Fruit fly (Drosophila melanogaster) whole organism, embryonic: ENCODE data around the gene RpL24.
A peak's percentile ranks its signal among the peaks of the same experiment; 100 is the strongest.

Experiments used
- Aef1 ChIP-seq: fragments of 200-800 bp; sonication (Bioruptor generic); IDR thresholded peaks from 3 replicates; pipeline ENCODE4 v1.3.6; 2022; ENCODE audit warnings: missing biosample characterization, missing genetic modification characterization
- CG10209 ChIP-seq: fragments of 200-800 bp; sonication (Bioruptor generic); optimal IDR thresholded peaks from 3 replicates; lab custom pipeline; 2017; ENCODE audit warnings: missing biosample characterization, mild to moderate bottlenecking, missing genetic modification characterization, missing genetic modification reagents
- CG10543 ChIP-seq: fragments of 200-800 bp; sonication (Bioruptor generic); optimal IDR thresholded peaks from 3 replicates; lab custom pipeline; 2017; ENCODE audit warnings: missing biosample characterization, mild to moderate bottlenecking, missing genetic modification characterization, moderate library complexity
- CG11560 ChIP-seq: fragments of 200-800 bp; sonication (Bioruptor generic); IDR thresholded peaks from 3 replicates; pipeline ENCODE4 v1.3.6; 2022; ENCODE audit warnings: missing biosample characterization, missing genetic modification characterization
- CG12071 ChIP-seq: fragments of 200-800 bp; sonication (Bioruptor generic); optimal IDR thresholded peaks from 3 replicates; lab custom pipeline; 2018; ENCODE audit warnings: missing biosample characterization, mild to moderate bottlenecking, missing genetic modification characterization
- CG12155 ChIP-seq: fragments of 200-800 bp; sonication (Bioruptor generic); optimal IDR thresholded peaks from 3 replicates; lab custom pipeline; 2016; ENCODE audit warnings: missing biosample characterization, missing genetic modification characterization
- CG12744 ChIP-seq: fragments of 200-800 bp; sonication (Bioruptor generic); optimal IDR thresholded peaks from 2 replicates; lab custom pipeline; 2016; ENCODE audit warnings: missing biosample characterization, missing genetic modification characterization
- CG12769 ChIP-seq: fragments of 200-800 bp; sonication (Bioruptor generic); optimal IDR thresholded peaks from 2 replicates; lab custom pipeline; 2019; ENCODE audit warnings: missing biosample characterization, mild to moderate bottlenecking, missing genetic modification characterization, moderate library complexity
- CG13296 ChIP-seq: fragments of 200-800 bp; sonication (Bioruptor generic); optimal IDR thresholded peaks from 3 replicates; lab custom pipeline; 2018; ENCODE audit warnings: missing biosample characterization, mild to moderate bottlenecking, missing genetic modification characterization
- CG15269 ChIP-seq: fragments of 200-800 bp; sonication (Bioruptor generic); optimal IDR thresholded peaks from 2 replicates; lab custom pipeline; 2018; ENCODE audit warnings: missing biosample characterization, mild to moderate bottlenecking, missing genetic modification characterization, moderate library complexity
- CG15479 ChIP-seq: fragments of 200-800 bp; sonication (Bioruptor generic); optimal IDR thresholded peaks from 3 replicates; lab custom pipeline; 2019; ENCODE audit warnings: missing biosample characterization, mild to moderate bottlenecking, missing genetic modification characterization, moderate library complexity
- CG1602 ChIP-seq: fragments of 200-800 bp; sonication (Bioruptor generic); optimal IDR thresholded peaks from 3 replicates; lab custom pipeline; 2016; ENCODE audit warnings: missing biosample characterization, missing genetic modification characterization
- CG16815 ChIP-seq: fragments of 200-800 bp; sonication (Bioruptor generic); optimal IDR thresholded peaks from 3 replicates; lab custom pipeline; 2017; ENCODE audit warnings: missing biosample characterization, mild to moderate bottlenecking, missing genetic modification characterization
- CG2875 ChIP-seq: fragments of 200-800 bp; sonication (Bioruptor generic); optimal IDR thresholded peaks from 2 replicates; lab custom pipeline; 2017; ENCODE audit warnings: missing biosample characterization, mild to moderate bottlenecking, missing genetic modification characterization, missing genetic modification reagents
- CG4617 ChIP-seq: fragments of 200-800 bp; sonication (Bioruptor generic); optimal IDR thresholded peaks from 3 replicates; lab custom pipeline; 2016; ENCODE audit warnings: missing biosample characterization, missing genetic modification characterization, borderline replicate concordance
- CG4707 ChIP-seq: fragments of 200-800 bp; sonication (Bioruptor generic); optimal IDR thresholded peaks from 2 replicates; lab custom pipeline; 2018; ENCODE audit warnings: missing biosample characterization, mild to moderate bottlenecking, missing genetic modification characterization, moderate library complexity
- CG4730 ChIP-seq: fragments of 200-800 bp; sonication (Bioruptor generic); IDR thresholded peaks from 2 replicates; pipeline ENCODE4 v1.3.6; 2022; ENCODE audit warnings: missing biosample characterization, missing genetic modification characterization
- CG8359 ChIP-seq: fragments of 200-800 bp; sonication (Bioruptor generic); optimal IDR thresholded peaks from 2 replicates; lab custom pipeline; 2017; ENCODE audit warnings: missing biosample characterization, mild to moderate bottlenecking, missing genetic modification characterization, borderline replicate concordance
- Chrac-16 ChIP-seq: fragments of 200-800 bp; sonication (Bioruptor generic); optimal IDR thresholded peaks from 3 replicates; lab custom pipeline; 2016; ENCODE audit warnings: missing biosample characterization, missing genetic modification characterization
- Dad ChIP-seq: fragments of 200-800 bp; sonication (Bioruptor generic); optimal IDR thresholded peaks from 3 replicates; lab custom pipeline; 2016; ENCODE audit warnings: missing biosample characterization, missing genetic modification characterization
- H15 ChIP-seq: fragments of 200-800 bp; sonication (Bioruptor generic); IDR thresholded peaks from 3 replicates; pipeline ENCODE4 v1.3.6; 2022; ENCODE audit warnings: missing biosample characterization, missing genetic modification characterization
- HHEX ChIP-seq: fragments of 200-800 bp; sonication (Bioruptor generic); optimal IDR thresholded peaks from 3 replicates; lab custom pipeline; 2017; ENCODE audit warnings: missing biosample characterization, mild to moderate bottlenecking, missing genetic modification characterization, missing genetic modification reagents
- Lpt ChIP-seq: fragments of >200 bp; optimal IDR thresholded peaks from 2 replicates; lab custom pipeline; 2018; ENCODE audit warnings: missing biosample characterization, missing genetic modification characterization
- MBD-R2 ChIP-seq: fragments of 200-800 bp; sonication (Bioruptor generic); IDR thresholded peaks from 2 replicates; pipeline ENCODE4 v1.3.6; 2022; ENCODE audit warnings: missing biosample characterization, missing genetic modification characterization
- Mad ChIP-seq: fragments of 200-800 bp; sonication (Bioruptor generic); optimal IDR thresholded peaks from 2 replicates; lab custom pipeline; 2016; ENCODE audit warnings: missing biosample characterization, missing genetic modification characterization
- Med ChIP-seq: fragments of 200-800 bp; sonication (Bioruptor generic); peaks from one replicate; lab custom pipeline; 2016; ENCODE audit warnings: missing biosample characterization, missing genetic modification characterization, mild to moderate bottlenecking, inconsistent platforms, moderate library complexity
- Mes4 ChIP-seq: fragments of 200-800 bp; sonication (Bioruptor generic); optimal IDR thresholded peaks from 2 replicates; lab custom pipeline; 2016; ENCODE audit warnings: missing biosample characterization, missing genetic modification characterization
- Nf-YB ChIP-seq: fragments of 200-800 bp; sonication (Bioruptor generic); optimal IDR thresholded peaks from 3 replicates; lab custom pipeline; 2019; ENCODE audit warnings: missing biosample characterization, mild to moderate bottlenecking, missing genetic modification characterization, moderate library complexity
- Oaz ChIP-seq: fragments of 200-800 bp; sonication (Bioruptor generic); IDR thresholded peaks from 2 replicates; pipeline ENCODE4 v1.3.6; 2022; ENCODE audit warnings: missing biosample characterization, missing genetic modification characterization
- Side ChIP-seq: fragments of 200-800 bp; sonication (Bioruptor generic); optimal IDR thresholded peaks from 2 replicates; lab custom pipeline; 2016; ENCODE audit warnings: missing biosample characterization, missing genetic modification characterization
- aop ChIP-seq: fragments of 200-800 bp; sonication (Bioruptor generic); IDR thresholded peaks from 2 replicates; pipeline ENCODE4 v1.3.6; 2022; ENCODE audit warnings: missing biosample characterization, missing genetic modification characterization
- chif ChIP-seq, 2 experiments: fragments of 200-800 bp; sonication (Bioruptor generic); optimal IDR thresholded peaks; 3 replicates each; lab custom pipeline; 2016; ENCODE audit warnings: missing biosample characterization in 2 of 2, missing genetic modification characterization in 2 of 2
- dysf ChIP-seq: fragments of 200-800 bp; sonication (Bioruptor generic); IDR thresholded peaks from 3 replicates; pipeline ENCODE4 v1.3.6; 2022; ENCODE audit warnings: missing biosample characterization, missing genetic modification characterization
- exex ChIP-seq: fragments of 200-800 bp; sonication (Bioruptor generic); optimal IDR thresholded peaks from 4 replicates; lab custom pipeline; 2018; ENCODE audit warnings: missing biosample characterization, mild to moderate bottlenecking, missing genetic modification characterization, moderate library complexity
- gfzf ChIP-seq: fragments of 200-800 bp; sonication (Bioruptor generic); optimal IDR thresholded peaks from 2 replicates; lab custom pipeline; 2016; ENCODE audit warnings: missing biosample characterization, mild to moderate bottlenecking, missing genetic modification characterization, moderate library complexity
- gt ChIP-seq: fragments of 200-800 bp; sonication (Bioruptor generic); IDR thresholded peaks from 2 replicates; pipeline ENCODE4 v1.3.6; 2022; ENCODE audit warnings: missing biosample characterization, missing genetic modification characterization
- lov ChIP-seq, 2 experiments: fragments of 200-800 bp in 1 of 2; fragments of >200 bp in 1 of 2; sonication (Bioruptor generic) in 1 of 2; IDR thresholded peaks in 1 of 2; optimal IDR thresholded peaks in 1 of 2; 2 replicates in 1 of 2; 3 replicates in 1 of 2; pipeline versions ENCODE4 v1.3.6 to Lab custom; 2017 to 2022; ENCODE audit warnings: missing biosample characterization in 1 of 2, missing genetic modification characterization in 1 of 2
- nmo ChIP-seq: fragments of 200-800 bp; sonication (Bioruptor generic); optimal IDR thresholded peaks from 2 replicates; lab custom pipeline; 2018; ENCODE audit warnings: missing biosample characterization, mild to moderate bottlenecking, missing genetic modification characterization, moderate library complexity
- odd ChIP-seq: fragments of 200-800 bp; sonication (Bioruptor generic); optimal IDR thresholded peaks from 2 replicates; lab custom pipeline; 2017; ENCODE audit warnings: missing biosample characterization, mild to moderate bottlenecking, missing genetic modification characterization
- otp ChIP-seq: fragments of 200-800 bp; sonication (Bioruptor generic); IDR thresholded peaks from 3 replicates; pipeline ENCODE4, ENCODE4 v1.3.6; 2022; ENCODE audit warnings: missing biosample characterization, missing genetic modification characterization
- pan ChIP-seq, 4 experiments: fragments of >200 bp in 3 of 4; fragments of 200-800 bp in 1 of 4; sonication (Bioruptor generic) in 1 of 4; optimal IDR thresholded peaks in 3 of 4; IDR thresholded peaks in 1 of 4; 2 replicates each; pipeline versions ENCODE4 v1.3.6 to Lab custom; 2017 to 2022; ENCODE audit warnings: missing biosample characterization in 2 of 4, missing genetic modification characterization in 2 of 4, mixed read lengths in 1 of 4
- psq ChIP-seq: fragments of 200-800 bp; sonication (Bioruptor generic); optimal IDR thresholded peaks from 2 replicates; lab custom pipeline; 2017; ENCODE audit warnings: missing biosample characterization, missing genetic modification characterization
- pzg ChIP-seq: fragments of 200-800 bp; sonication (Bioruptor generic); optimal IDR thresholded peaks from 3 replicates; lab custom pipeline; 2018; ENCODE audit warnings: missing biosample characterization, mild to moderate bottlenecking, missing genetic modification characterization, moderate library complexity
- scrt ChIP-seq: fragments of 200-800 bp; sonication (Bioruptor generic); optimal IDR thresholded peaks from 2 replicates; lab custom pipeline; 2018; ENCODE audit warnings: missing biosample characterization, mild to moderate bottlenecking, missing genetic modification characterization, moderate library complexity
- stwl ChIP-seq: fragments of 200-800 bp; sonication (Bioruptor generic); optimal IDR thresholded peaks from 3 replicates; lab custom pipeline; 2018; ENCODE audit warnings: missing biosample characterization, mild to moderate bottlenecking, missing genetic modification characterization, moderate library complexity
- tll ChIP-seq, 2 experiments: fragments of 200-800 bp in 1 of 2; fragments of >200 bp in 1 of 2; sonication (Bioruptor generic) in 1 of 2; optimal IDR thresholded peaks; 2 replicates each; lab custom pipeline; 2017 to 2019; ENCODE audit warnings: missing biosample characterization in 2 of 2, missing genetic modification characterization in 2 of 2, mild to moderate bottlenecking in 1 of 2, moderate library complexity in 1 of 2
- tup ChIP-seq: fragments of 200-800 bp; sonication (Bioruptor generic); optimal IDR thresholded peaks from 2 replicates; lab custom pipeline; 2016; ENCODE audit warnings: missing biosample characterization, mild to moderate bottlenecking, missing genetic modification characterization, moderate library complexity
- zfh1 ChIP-seq: fragments of 200-800 bp; sonication (Bioruptor generic); IDR thresholded peaks from 3 replicates; pipeline ENCODE4 v1.3.6; 2022; ENCODE audit warnings: missing biosample characterization, missing genetic modification characterization

Gene RpL24

dm6 chr2L:13398614-13399161 lies 3.8 kb upstream of the RpL24 start, which contains the start of the genes CG10859 and CG7110 (continued):
- TF ChIP-seq CG15479 (GFP tag; lab: Kevin White, UChicago), result no peak
- peak; percentile 38 for TF ChIP-seq CG8359
- peak; percentile 33 for TF ChIP-seq CG15269 (tag; lab: Kevin White, UChicago)
- peak; percentile 48; the same call in 1 of the 2 replicates for TF ChIP-seq MBD-R2 (GFP tag; lab: Robert Waterston, UW)
- TF ChIP-seq Mad, result no peak
- no peak for TF ChIP-seq Dad (GFP tag; lab: Kevin White, UChicago)
- TF ChIP-seq nmo (GFP tag; lab: Kevin White, UChicago), result peak; percentile 51
- no peak for TF ChIP-seq Lpt (GFP tag; lab: Kevin White, UChicago)
- no peak for TF ChIP-seq zfh1 (GFP tag; lab: Robert Waterston, UW)
- TF ChIP-seq tup, result no peak
- TF ChIP-seq Chrac-16, result no peak
- TF ChIP-seq stwl (tag; lab: Kevin White, UChicago), result peak; percentile 87
- peak; percentile 17 for TF ChIP-seq Mes4
- TF ChIP-seq H15, result no peak
- peak; percentile 86 for TF ChIP-seq gfzf
- TF ChIP-seq Oaz (GFP tag; lab: Robert Waterston, UW), result 0 out of 2 replicates have a peak, but pooled peaks have one; percentile 32
- TF ChIP-seq tll (GFP tag; optimal IDR thresholded peaks at IDR 0.05; lab: Kevin White, UChicago), result no peak
- no peak for TF ChIP-seq psq (GFP tag; lab: Kevin White, UChicago)
- TF ChIP-seq CG11560, result no peak
- TF ChIP-seq otp (GFP tag; lab: Robert Waterston, UW), result no peak
- peak; percentile 26 for TF ChIP-seq CG2875 (GFP tag; lab: Kevin White, UChicago)
- peak; percentile 88 for TF ChIP-seq scrt (GFP tag; lab: Kevin White, UChicago)
- TF ChIP-seq HHEX (GFP tag; lab: Kevin White, UChicago), result peak; percentile 32
- no peak for TF ChIP-seq lov (optimal IDR thresholded peaks at IDR 0.05; lab: Kevin White, UChicago)
- TF ChIP-seq lov (GFP tag; IDR thresholded peaks at IDR 0.05; lab: Robert Waterston, UW), result no peak
- TF ChIP-seq exex (tag; lab: Kevin White, UChicago), result no peak
- peak; percentile 71 for TF ChIP-seq CG13296 (GFP tag; lab: Kevin White, UChicago)
- peak; percentile 91 for TF ChIP-seq Med (GFP tag; lab: Kevin White, UChicago)
- no peak for TF ChIP-seq Side
- no peak for TF ChIP-seq CG1602 (GFP tag; lab: Kevin White, UChicago)
- peak; percentile 41 for TF ChIP-seq CG10209 (GFP tag; lab: Kevin White, UChicago)
- TF ChIP-seq CG12769, result no peak
- no peak for TF ChIP-seq CG16815 (GFP tag; lab: Kevin White, UChicago)
- peak; percentile 42 for TF ChIP-seq CG12071
- no peak for TF ChIP-seq gt (GFP tag; lab: Robert Waterston, UW)
- peak; percentile 14 for TF ChIP-seq CG4617 (GFP tag; lab: Kevin White, UChicago)
- TF ChIP-seq CG12744 (GFP tag; lab: Kevin White, UChicago), result no peak
- TF ChIP-seq Aef1 (GFP tag; lab: Robert Waterston, UW), result no peak
- no peak for TF ChIP-seq pan (optimal IDR thresholded peaks at IDR 0.05; lab: Kevin White, UChicago)
- peak in 1 of 2 experiments; percentile 10 for TF ChIP-seq pan (GFP tag; optimal IDR thresholded peaks at IDR 0.05 in 1 of 2, IDR thresholded peaks at IDR 0.05 in 1 of 2)
- no peak for TF ChIP-seq CG12155 (GFP tag; lab: Kevin White, UChicago)
- 0 out of 2 replicates have a peak, but pooled peaks have one; percentile 9 for TF ChIP-seq aop (GFP tag; lab: Robert Waterston, UW)
- no peak for TF ChIP-seq CG4730 (GFP tag; lab: Robert Waterston, UW)
- peak; percentile 10 for TF ChIP-seq Nf-YB (GFP tag; lab: Kevin White, UChicago)
- TF ChIP-seq CG4707, result peak; percentile 43
- peak; percentile 60 for TF ChIP-seq odd (GFP tag; lab: Kevin White, UChicago)
- TF ChIP-seq dysf (GFP tag; lab: Robert Waterston, UW), result no peak
- peak; percentile 26 for TF ChIP-seq CG10543
- TF ChIP-seq pzg (GFP tag; lab: Kevin White, UChicago), result peak; percentile 85
- TF ChIP-seq chif (GFP tag; optimal IDR thresholded peaks at IDR 0.05; lab: Kevin White, UChicago), result no peak
